Fruit fly (Drosophila melanogaster): Measurements from ENCODE around the gene Icmt.
A peak's percentile ranks its signal among the peaks of the same experiment; 100 is the strongest.

Icmt gene

dm6 chr3L:13007946-13008462, 10.1 kb upstream of the Icmt start (continued):
- TF ChIP-seq row (GFP tag; IDR thresholded peaks at IDR 0.05) (peak; percentile 44; the same call in 2 of the 3 replicates), CoRest (tag; optimal IDR thresholded peaks at IDR 0.05) (no peak), al (GFP tag; IDR thresholded peaks at IDR 0.05) (no peak), sens (GFP tag) (no peak), Bteb2 (GFP tag; optimal IDR thresholded peaks at IDR 0.05) (no peak), pzg (GFP tag; optimal IDR thresholded peaks at IDR 0.05) (peak; percentile 39), dmrt99B (tag; optimal IDR thresholded peaks at IDR 0.05) (no peak), schlank (tag; optimal IDR thresholded peaks at IDR 0.05) (no peak), CG1602 (GFP tag; optimal IDR thresholded peaks at IDR 0.05) (no peak), CG12219 (GFP tag; optimal IDR thresholded peaks at IDR 0.05) (no peak), ap (GFP tag; IDR thresholded peaks at IDR 0.05) (no peak), CG11696 (GFP tag; IDR thresholded peaks at IDR 0.05) (no peak), CG10431 (GFP tag; optimal IDR thresholded peaks at IDR 0.05) (no peak), ase (GFP tag; IDR thresholded peaks at IDR 0.05) (no peak), CG18764 (GFP tag; optimal IDR thresholded peaks at IDR 0.05) (no peak), pho (GFP tag; optimal IDR thresholded peaks at IDR 0.05) (no peak), dpn (GFP tag; optimal IDR thresholded peaks at IDR 0.05) (no peak), trem (tag; optimal IDR thresholded peaks at IDR 0.05) (peak; percentile 52), Dip3 (GFP tag; optimal IDR thresholded peaks at IDR 0.05) (no peak), CG2712 (tag; optimal IDR thresholded peaks at IDR 0.05) (peak; percentile 47), ftz-f1 (GFP tag; optimal IDR thresholded peaks at IDR 0.05) (no peak), sob (GFP tag; IDR thresholded peaks at IDR 0.05) (no peak), pum (GFP tag; optimal IDR thresholded peaks at IDR 0.05) (no peak), CG4617 (GFP tag; optimal IDR thresholded peaks at IDR 0.05; ENCODE audit: borderline replicate concordance) (no peak), Dll (GFP tag; IDR thresholded peaks at IDR 0.05; ENCODE audit: partially characterized antibody) (peak; percentile 78), Antp (GFP tag; optimal IDR thresholded peaks at IDR 0.05) (no peak), Fer1 (GFP tag; optimal IDR thresholded peaks at IDR 0.05) (no peak), ranshi (GFP tag; IDR thresholded peaks at IDR 0.05) (peak; percentile 7; the same call in 1 of the 2 replicates), jumu (GFP tag; optimal IDR thresholded peaks at IDR 0.05) (no peak), Abd-B (GFP tag; optimal IDR thresholded peaks at IDR 0.05) (peak; percentile 56), Awh (GFP tag; IDR thresholded peaks at IDR 0.05) (no peak), slp2 (GFP tag; optimal IDR thresholded peaks at IDR 0.05) (no peak), pfk (GFP tag; optimal IDR thresholded peaks at IDR 0.05) (no peak), CG12659 (GFP tag; optimal IDR thresholded peaks at IDR 0.05) (peak; percentile 12), crc (GFP tag; optimal IDR thresholded peaks at IDR 0.05) (no peak), esg (GFP tag; conservative IDR thresholded peaks at IDR 0.05) (no peak), CkIIα-i1 (GFP tag; IDR thresholded peaks at IDR 0.05) (no peak), mirr (GFP tag; optimal IDR thresholded peaks at IDR 0.05) (no peak), Opbp (GFP tag; IDR thresholded peaks at IDR 0.05; ENCODE audit: partially characterized antibody) (peak; percentile 20; the same call in 2 of the 3 replicates), unc-4 (GFP tag; IDR thresholded peaks at IDR 0.05; ENCODE audit: partially characterized antibody) (peak; percentile 71), vfl (GFP tag; optimal IDR thresholded peaks at IDR 0.05) (no peak), CG17568 (GFP tag; optimal IDR thresholded peaks at IDR 0.05) (no peak), CG6254 (GFP tag; optimal IDR thresholded peaks at IDR 0.05) (no peak), CG1529 (GFP tag; optimal IDR thresholded peaks at IDR 0.05) (no peak), wor (GFP tag; IDR thresholded peaks at IDR 0.05) (no peak), Hr51 (GFP tag; optimal IDR thresholded peaks at IDR 0.05) (no peak), CG15514 (GFP tag; optimal IDR thresholded peaks at IDR 0.05) (no peak), CG11560 (tag; IDR thresholded peaks at IDR 0.05) (no peak), CG11504 (tag; optimal IDR thresholded peaks at IDR 0.05) (no peak), CG3281 (GFP tag; optimal IDR thresholded peaks at IDR 0.05) (no peak), CG30020 (tag; optimal IDR thresholded peaks at IDR 0.05) (no peak)

Measured in whole organism, embryonic.